Worm (Caenorhabditis elegans) whole organism, L3 larva: ENCODE results near the gene acr-3.

ENCODE experiments used
- R02D3.7 ChIP-seq: fragments of 150-350 bp; optimal IDR thresholded peaks from 2 replicates; lab custom pipeline; 2014; ENCODE audit warnings: missing biosample characterization, missing genetic modification characterization
- aly-2 ChIP-seq: fragments of 150-350 bp; optimal IDR thresholded peaks from 2 replicates; lab custom pipeline; 2014; ENCODE audit warnings: missing biosample characterization, missing genetic modification characterization
- ama-1 ChIP-seq: fragments of 150-350 bp; optimal IDR thresholded peaks from 2 replicates; lab custom pipeline; 2018
- ceh-16 ChIP-seq: sonication (generic microtip); optimal IDR thresholded peaks from 2 replicates; lab custom pipeline; 2017; ENCODE audit warnings: missing biosample characterization, missing genetic modification characterization
- elt-3 ChIP-seq, 3 experiments: fragments of 150-350 bp in 1 of 3; sonication (generic microtip) in 2 of 3; optimal IDR thresholded peaks; 2 replicates in 2 of 3; 4 replicates in 1 of 3; lab custom pipeline; 2014 to 2017; ENCODE audit warnings: missing biosample characterization in 3 of 3, missing genetic modification characterization in 3 of 3
- fkh-10 ChIP-seq: sonication (generic microtip); optimal IDR thresholded peaks from 2 replicates; lab custom pipeline; 2017; ENCODE audit warnings: missing biosample characterization, missing genetic modification reagents, missing genetic modification characterization
- jun-1 ChIP-seq: fragments of 150-350 bp; optimal IDR thresholded peaks from 2 replicates; lab custom pipeline; 2014; ENCODE audit warnings: missing biosample characterization, missing genetic modification reagents, missing genetic modification characterization
- lin-15B ChIP-seq: fragments of 150-350 bp; optimal IDR thresholded peaks from 2 replicates; lab custom pipeline; 2014; ENCODE audit warnings: missing biosample characterization, missing genetic modification characterization
- nhr-12 ChIP-seq: fragments of 150-350 bp; optimal IDR thresholded peaks from 2 replicates; lab custom pipeline; 2014; ENCODE audit warnings: missing biosample characterization, missing genetic modification characterization
- nhr-237 ChIP-seq: fragments of 150-350 bp; optimal IDR thresholded peaks from 2 replicates; lab custom pipeline; 2014; ENCODE audit warnings: missing biosample characterization, missing genetic modification characterization
- nhr-28 ChIP-seq: fragments of 150-350 bp; optimal IDR thresholded peaks from 2 replicates; lab custom pipeline; 2014; ENCODE audit warnings: missing biosample characterization, missing genetic modification characterization
- skn-1 ChIP-seq: fragments of 150-350 bp; optimal IDR thresholded peaks from 2 replicates; lab custom pipeline; 2014; ENCODE audit warnings: missing biosample characterization, missing genetic modification characterization
- tbx-2 ChIP-seq: sonication (generic microtip); optimal IDR thresholded peaks from 2 replicates; lab custom pipeline; 2016; ENCODE audit warnings: mild to moderate bottlenecking, missing genetic modification characterization, missing compliant biosample characterization

DNA sequence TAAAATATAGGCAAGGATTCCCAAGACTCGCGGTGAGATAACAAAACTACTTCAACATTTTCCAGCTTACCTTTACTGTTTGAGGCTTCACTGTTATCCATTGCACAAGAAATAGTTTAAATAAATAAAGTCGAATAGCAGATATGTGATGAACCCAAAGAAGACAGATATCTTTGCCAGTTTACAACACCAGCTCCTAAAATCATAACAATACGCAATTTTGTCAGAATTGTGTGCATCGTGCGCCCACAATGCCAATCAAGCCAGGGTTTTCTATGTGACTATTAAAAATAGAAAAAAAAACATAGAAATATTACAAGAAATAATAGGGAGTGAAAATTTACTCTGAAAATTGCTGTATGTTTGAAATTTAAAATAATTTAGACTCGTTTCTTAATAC, 26.7 kb upstream of the acr-3 start, which contains the start of gene F38B6.8:
- TF ChIP-seq elt-3 (tag; optimal IDR thresholded peaks at IDR 0.05; lab: Kevin White, UChicago) (no peak), skn-1 (tag; lab: Kevin White, UChicago) (no peak), nhr-237 (tag; lab: Kevin White, UChicago) (no peak), tbx-2 (tag; lab: Kevin White, UChicago) (no peak), R02D3.7 (no peak), ama-1 (no peak), nhr-28 (tag; lab: Kevin White, UChicago) (no peak), nhr-12 (tag; lab: Kevin White, UChicago) (no peak), fkh-10 (GFP tag; lab: Kevin White, UChicago) (no peak), ceh-16 (tag; lab: Kevin White, UChicago) (no peak), aly-2 (tag; lab: Kevin White, UChicago) (no peak), jun-1 (tag; lab: Kevin White, UChicago) (no peak), lin-15B (tag; lab: Kevin White, UChicago) (no peak)
